Fruit fly (Drosophila melanogaster): ENCODE data around the gene Ubc2.
A peak's percentile ranks its signal among the peaks of the same experiment; 100 is the strongest.

Gene Ubc2

DNA sequence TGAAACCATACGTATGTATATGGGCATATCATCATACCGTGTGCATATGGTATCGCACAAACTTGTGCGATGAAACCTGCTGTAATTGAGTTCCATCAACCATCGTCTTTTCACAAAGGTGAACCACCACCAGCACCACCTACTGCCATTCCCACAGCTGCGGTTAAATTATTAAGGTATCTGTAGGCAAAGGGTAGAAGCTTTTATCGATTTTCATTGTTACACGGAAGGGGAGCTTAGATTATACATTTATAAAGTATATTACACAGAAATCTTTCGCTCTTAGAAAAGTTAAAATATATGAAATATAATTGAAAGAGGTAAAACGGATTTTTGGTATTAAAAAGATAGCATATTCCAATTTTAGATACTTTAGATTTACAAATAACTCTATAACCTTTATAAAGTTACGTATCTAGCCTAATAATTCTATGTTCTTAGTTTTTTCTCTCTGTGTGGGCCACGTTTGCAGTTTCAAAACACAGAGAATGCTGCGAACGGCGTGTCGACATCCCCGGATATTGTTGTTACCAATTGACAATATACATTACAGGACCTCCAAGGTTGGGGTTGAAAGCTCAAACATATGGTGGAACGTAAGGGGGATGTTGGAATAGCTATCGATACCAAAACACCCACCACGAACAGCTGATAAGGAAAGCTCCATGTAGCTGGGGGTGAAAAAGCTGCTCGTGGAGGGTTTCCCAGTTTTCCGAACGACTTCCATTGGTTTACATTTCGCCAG, 7.2 kb downstream of the Ubc2 start, which contains the start of gene CG6495 (continued):
- peak; percentile 50; the same call in 2 of the 3 replicates for TF ChIP-seq tgo (GFP tag; IDR thresholded peaks at IDR 0.05)
- no peak for TF ChIP-seq br (optimal IDR thresholded peaks at IDR 0.05)
- no peak for TF ChIP-seq ERR (GFP tag; optimal IDR thresholded peaks at IDR 0.05)
- TF ChIP-seq CG5180 (GFP tag; optimal IDR thresholded peaks at IDR 0.05), result peak; percentile 0
- TF ChIP-seq Hand (GFP tag; optimal IDR thresholded peaks at IDR 0.05), result peak; percentile 63
- no peak for TF ChIP-seq fu2 (GFP tag; optimal IDR thresholded peaks at IDR 0.05)
- TF ChIP-seq repo (GFP tag; optimal IDR thresholded peaks at IDR 0.05), result no peak
- peak; percentile 56; the same call in 1 of the 2 replicates for TF ChIP-seq CG32532 (GFP tag; IDR thresholded peaks at IDR 0.05)
- no peak for TF ChIP-seq Max (GFP tag; optimal IDR thresholded peaks at IDR 0.05)
- TF ChIP-seq run (tag; optimal IDR thresholded peaks at IDR 0.05), result peak; percentile 61
- peak; percentile 39; the same call in 1 of the 2 replicates for TF ChIP-seq CG17328 (GFP tag; IDR thresholded peaks at IDR 0.05)
- peak; percentile 55 for TF ChIP-seq Nf-YC (tag; optimal IDR thresholded peaks at IDR 0.05)
- TF ChIP-seq dati (GFP tag; IDR thresholded peaks at IDR 0.05), result no peak
- TF ChIP-seq Ptx1 (GFP tag; IDR thresholded peaks at IDR 0.05), result peak; percentile 53; the same call in 1 of the 2 replicates
- TF ChIP-seq Chrac-16 (GFP tag; optimal IDR thresholded peaks at IDR 0.05), result peak; percentile 2
- peak; percentile 75 for TF ChIP-seq CG8924 (tag; optimal IDR thresholded peaks at IDR 0.05)
- no peak for TF ChIP-seq HLH54F (GFP tag; optimal IDR thresholded peaks at IDR 0.05)
- peak; percentile 67 for TF ChIP-seq Hmr (GFP tag; optimal IDR thresholded peaks at IDR 0.05)
- peak; percentile 80 for TF ChIP-seq gem (tag; optimal IDR thresholded peaks at IDR 0.05)
- TF ChIP-seq onecut (GFP tag; IDR thresholded peaks at IDR 0.05), result peak; percentile 92
- TF ChIP-seq CG17361 (GFP tag; IDR thresholded peaks at IDR 0.05), result peak; percentile 58; the same call in 2 of the 3 replicates
- TF ChIP-seq kay (GFP tag; optimal IDR thresholded peaks at IDR 0.05), result peak; percentile 22
- peak; percentile 71 for TF ChIP-seq Meics (GFP tag; optimal IDR thresholded peaks at IDR 0.05)
- no peak for TF ChIP-seq CG4360 (GFP tag; IDR thresholded peaks at IDR 0.05)
- TF ChIP-seq CG10565 (GFP tag; optimal IDR thresholded peaks at IDR 0.05), result no peak
- TF ChIP-seq CG8359 (GFP tag; optimal IDR thresholded peaks at IDR 0.05; ENCODE audit: borderline replicate concordance), result no peak
- TF ChIP-seq CG1233 (GFP tag; optimal IDR thresholded peaks at IDR 0.05), result peak; percentile 30
- no peak for TF ChIP-seq CG9876 (GFP tag; optimal IDR thresholded peaks at IDR 0.05)
- TF ChIP-seq CG4328 (GFP tag; optimal IDR thresholded peaks at IDR 0.05), result peak; percentile 8
- TF ChIP-seq peb (GFP tag; IDR thresholded peaks at IDR 0.05), result no peak
- TF ChIP-seq sd (tag; optimal IDR thresholded peaks at IDR 0.05), result no peak
- peak; percentile 63 for TF ChIP-seq cwo (GFP tag; optimal IDR thresholded peaks at IDR 0.05)
- peak; percentile 40 for TF ChIP-seq CG6765 (GFP tag; optimal IDR thresholded peaks at IDR 0.05)
- peak; percentile 16 for TF ChIP-seq nerfin-1 (tag; optimal IDR thresholded peaks at IDR 0.05)
- no peak for TF ChIP-seq Doc2 (GFP tag; IDR thresholded peaks at IDR 0.05)
- no peak for TF ChIP-seq gfzf (GFP tag; optimal IDR thresholded peaks at IDR 0.05)
- TF ChIP-seq da (GFP tag; optimal IDR thresholded peaks at IDR 0.05), result no peak
- peak; percentile 67 for TF ChIP-seq CG17359 (tag; optimal IDR thresholded peaks at IDR 0.05)
- no peak for TF ChIP-seq trh (GFP tag; optimal IDR thresholded peaks at IDR 0.05)
- no peak for TF ChIP-seq CG8290 (GFP tag; optimal IDR thresholded peaks at IDR 0.05)
- TF ChIP-seq CG8290 (tag; optimal IDR thresholded peaks at IDR 0.05), result no peak
- TF ChIP-seq CG4730 (GFP tag; IDR thresholded peaks at IDR 0.05), result no peak
- no peak for TF ChIP-seq maf-S (GFP tag; optimal IDR thresholded peaks at IDR 0.05)
- no peak for TF ChIP-seq CG7745 (tag; optimal IDR thresholded peaks at IDR 0.05)
- peak in 1 of 2 experiments; percentile 69 for TF ChIP-seq bsh (GFP tag; optimal IDR thresholded peaks at IDR 0.05)
- no peak for TF ChIP-seq tx (GFP tag; optimal IDR thresholded peaks at IDR 0.05)
- no peak for TF ChIP-seq emc (GFP tag; optimal IDR thresholded peaks at IDR 0.05)
- 0 out of 3 replicates have a peak, but pooled peaks have one; percentile 7 for TF ChIP-seq ci (GFP tag; IDR thresholded peaks at IDR 0.05)
- no peak for TF ChIP-seq CHES-1-like (GFP tag; optimal IDR thresholded peaks at IDR 0.05)
- TF ChIP-seq Ada2b (GFP tag; IDR thresholded peaks at IDR 0.05), result peak; percentile 46; the same call in 1 of the 2 replicates

All from whole organism, embryonic.